Worm (Caenorhabditis elegans) whole organism, mixed stage, embryonic: ENCODE data around the gene C48B4.6.

Experiments used
- M03D4.4 ChIP-seq: sonication (generic microtip); optimal IDR thresholded peaks from 2 replicates; lab custom pipeline; 2017; ENCODE audit warnings: mild to moderate bottlenecking, missing genetic modification characterization, missing compliant biosample characterization
- bed-3 ChIP-seq: fragments of 200-800 bp; sonication (Bioruptor generic); optimal IDR thresholded peaks from 3 replicates; lab custom pipeline; 2018; ENCODE audit warnings: mild to moderate bottlenecking, missing genetic modification characterization, moderate library complexity, missing compliant biosample characterization
- blmp-1 ChIP-seq: fragments of 150-350 bp; optimal IDR thresholded peaks from 2 replicates; lab custom pipeline; 2014; ENCODE audit warnings: missing biosample characterization, missing genetic modification characterization
- ceh-39 ChIP-seq: fragments of 150-350 bp; optimal IDR thresholded peaks from 2 replicates; lab custom pipeline; 2014; ENCODE audit warnings: missing biosample characterization, missing genetic modification characterization
- ceh-43 ChIP-seq: fragments of 200-800 bp; sonication (Bioruptor generic); optimal IDR thresholded peaks from 2 replicates; lab custom pipeline; 2018; ENCODE audit warnings: mild to moderate bottlenecking, missing genetic modification characterization, moderate library complexity, missing compliant biosample characterization
- ceh-83 ChIP-seq: fragments of 200-800 bp; sonication (Bioruptor generic); optimal IDR thresholded peaks from 2 replicates; lab custom pipeline; 2018; ENCODE audit warnings: mild to moderate bottlenecking, missing genetic modification characterization, missing compliant biosample characterization
- ces-1 ChIP-seq: fragments of 150-350 bp; optimal IDR thresholded peaks from 2 replicates; lab custom pipeline; 2014; ENCODE audit warnings: missing biosample characterization, missing genetic modification reagents, missing genetic modification characterization
- cnd-1 ChIP-seq: fragments of 200-800 bp; sonication (Bioruptor generic); optimal IDR thresholded peaks from 2 replicates; lab custom pipeline; 2018; ENCODE audit warnings: mild to moderate bottlenecking, missing genetic modification characterization, missing compliant biosample characterization
- elt-1 ChIP-seq: sonication (generic microtip); optimal IDR thresholded peaks from 2 replicates; lab custom pipeline; 2017; ENCODE audit warnings: missing genetic modification characterization, mild to moderate bottlenecking, missing compliant biosample characterization, antibody characterized with exemption, moderate library complexity, borderline replicate concordance; ENCODE audit not compliant: insufficient read depth
- elt-3 ChIP-seq: fragments of 150-350 bp; optimal IDR thresholded peaks from 2 replicates; lab custom pipeline; 2014; ENCODE audit warnings: missing biosample characterization, missing genetic modification characterization
- flh-1 ChIP-seq: fragments of 200-800 bp; sonication (Bioruptor generic); optimal IDR thresholded peaks from 2 replicates; lab custom pipeline; 2018; ENCODE audit warnings: mild to moderate bottlenecking, missing genetic modification characterization, moderate library complexity, missing compliant biosample characterization
- hlh-1 ChIP-seq: fragments of 150-350 bp; optimal IDR thresholded peaks from 2 replicates; lab custom pipeline; 2014; ENCODE audit warnings: missing biosample characterization, missing genetic modification reagents, missing genetic modification characterization
- lin-13 ChIP-seq: fragments of 150-350 bp; optimal IDR thresholded peaks from 2 replicates; lab custom pipeline; 2014; ENCODE audit warnings: missing biosample characterization, missing genetic modification characterization
- lsy-2 ChIP-seq: fragments of 150-350 bp; optimal IDR thresholded peaks from 2 replicates; lab custom pipeline; 2014; ENCODE audit warnings: missing biosample characterization, missing genetic modification characterization
- mep-1 ChIP-seq: fragments of 150-350 bp; optimal IDR thresholded peaks from 2 replicates; lab custom pipeline; 2017; ENCODE audit warnings: missing biosample characterization, missing genetic modification reagents, missing genetic modification characterization, inconsistent platforms
- mls-2 ChIP-seq: sonication (generic microtip); optimal IDR thresholded peaks from 2 replicates; lab custom pipeline; 2016; ENCODE audit warnings: mild to moderate bottlenecking, missing genetic modification characterization, moderate library complexity, missing compliant biosample characterization
- nhr-2 ChIP-seq: fragments of 150-350 bp; optimal IDR thresholded peaks from 2 replicates; lab custom pipeline; 2014; ENCODE audit warnings: missing biosample characterization, missing genetic modification characterization
- nhr-237 ChIP-seq: fragments of 150-350 bp; optimal IDR thresholded peaks from 2 replicates; lab custom pipeline; 2014; ENCODE audit warnings: missing biosample characterization, missing genetic modification characterization
- nhr-28 ChIP-seq: fragments of 150-350 bp; optimal IDR thresholded peaks from 2 replicates; lab custom pipeline; 2014; ENCODE audit warnings: missing biosample characterization, missing genetic modification characterization
- nhr-76 ChIP-seq: sonication (generic microtip); optimal IDR thresholded peaks from 2 replicates; lab custom pipeline; 2017; ENCODE audit warnings: missing biosample characterization, missing genetic modification characterization
- pha-4 ChIP-seq: fragments of 150-350 bp; optimal IDR thresholded peaks from 2 replicates; lab custom pipeline; 2018; ENCODE audit warnings: missing biosample characterization, missing genetic modification reagents, missing genetic modification characterization
- snpc-4 ChIP-seq: fragments of 150-350 bp; optimal IDR thresholded peaks from 2 replicates; lab custom pipeline; 2014; ENCODE audit warnings: missing biosample characterization, missing genetic modification characterization
- tbx-8 ChIP-seq: fragments of 200-800 bp; sonication (Bioruptor generic); optimal IDR thresholded peaks from 2 replicates; lab custom pipeline; 2018; ENCODE audit warnings: mild to moderate bottlenecking, missing genetic modification characterization, moderate library complexity, missing compliant biosample characterization
- unc-120 ChIP-seq: sonication (generic microtip); optimal IDR thresholded peaks from 2 replicates; lab custom pipeline; 2017; ENCODE audit warnings: missing genetic modification characterization, missing compliant biosample characterization; ENCODE audit not compliant: poor library complexity, severe bottlenecking
- unc-39 ChIP-seq: fragments of 150-350 bp; optimal IDR thresholded peaks from 2 replicates; lab custom pipeline; 2014; ENCODE audit warnings: missing biosample characterization, missing genetic modification characterization
- unc-62 ChIP-seq: fragments of 150-350 bp; optimal IDR thresholded peaks from 2 replicates; lab custom pipeline; 2014; ENCODE audit warnings: missing biosample characterization, missing genetic modification reagents, missing genetic modification characterization
- zip-8 ChIP-seq: fragments of 150-350 bp; optimal IDR thresholded peaks from 2 replicates; lab custom pipeline; 2014; ENCODE audit warnings: missing biosample characterization, missing genetic modification characterization
- ztf-11 ChIP-seq: fragments of 150-350 bp; optimal IDR thresholded peaks from 2 replicates; lab custom pipeline; 2014; ENCODE audit warnings: missing biosample characterization, missing genetic modification characterization

C48B4.6 gene

DNA sequence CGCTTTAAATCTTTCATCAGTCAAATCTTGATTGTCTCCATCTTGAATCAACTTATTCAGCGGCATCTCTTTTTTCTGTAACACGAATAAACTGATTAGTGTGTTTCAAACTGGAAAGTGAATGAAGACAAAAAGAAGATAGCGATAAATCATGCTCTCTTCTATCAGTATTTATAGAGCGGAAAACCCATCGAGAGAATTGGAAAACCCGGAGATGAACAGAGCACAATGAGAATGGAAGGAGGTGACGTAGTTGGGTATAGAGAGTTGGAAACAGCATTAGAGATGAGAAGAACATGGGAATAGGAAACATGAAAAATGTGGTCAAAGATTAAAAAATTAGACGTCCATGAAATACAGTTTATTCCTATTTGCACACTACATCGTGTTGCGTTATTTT lies 33.8 kb upstream of the C48B4.6 start, which contains the start of gene acox-1.5:
acox-1.5 (minus strand) TSS at position 75 of the 400 bp plus-strand sequence.
- TF ChIP-seq nhr-28 (tag; lab: Kevin White, UChicago) (no peak), unc-120 (tag; lab: Kevin White, UChicago) (no peak), ceh-39 (no peak), tbx-8 (GFP tag; lab: Kevin White, UChicago) (no peak), nhr-76 (tag; lab: Kevin White, UChicago) (no peak), unc-39 (no peak), ztf-11 (tag; lab: Kevin White, UChicago) (no peak)

- TF ChIP-seq lsy-2 (tag; lab: Kevin White, UChicago), result no peak
- TF ChIP-seq pha-4 (tag; lab: Kevin White, UChicago), result no peak
- TF ChIP-seq nhr-237 (tag; lab: Kevin White, UChicago), result no peak
- TF ChIP-seq elt-1 (tag; lab: Kevin White, UChicago), result no peak
- TF ChIP-seq nhr-76 (tag; lab: Kevin White, UChicago), result no peak
- no peak for TF ChIP-seq M03D4.4 (tag; lab: Kevin White, UChicago)
- no peak for TF ChIP-seq zip-8 (tag; lab: Kevin White, UChicago)
- TF ChIP-seq mep-1 (tag; lab: Kevin White, UChicago), result no peak
- TF ChIP-seq, all 35 proteins: peak for 0
These were observed 31.8 kb upstream of the C48B4.6 start for ce11 chrIII:9590212-9590611.

DNA sequence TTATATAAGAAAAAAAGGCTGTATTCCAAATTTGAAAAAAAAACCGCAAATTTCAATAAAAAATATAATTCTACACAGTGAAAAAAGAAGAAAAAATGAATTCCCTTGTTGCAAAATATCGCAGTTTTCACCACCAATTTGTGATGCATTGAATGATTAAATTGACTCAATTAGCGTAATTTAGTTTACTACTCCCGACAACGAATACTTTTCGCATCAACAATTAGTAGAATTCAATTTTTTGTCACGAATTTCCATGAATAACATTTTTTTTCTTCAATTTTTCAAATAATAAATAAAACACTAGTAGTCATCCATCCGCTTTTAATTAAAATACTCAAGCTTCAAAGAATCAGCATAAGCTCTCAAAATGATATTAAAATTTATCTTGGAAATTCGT lies 27.0 kb upstream of the C48B4.6 start:
- TF ChIP-seq ceh-83 (no peak), ces-1 (GFP tag; lab: Kevin White, UChicago) (peak; percentile 98), bed-3 (GFP tag; lab: Kevin White, UChicago) (no peak), unc-39 (no peak), M03D4.4 (tag; lab: Kevin White, UChicago) (no peak)

DNA sequence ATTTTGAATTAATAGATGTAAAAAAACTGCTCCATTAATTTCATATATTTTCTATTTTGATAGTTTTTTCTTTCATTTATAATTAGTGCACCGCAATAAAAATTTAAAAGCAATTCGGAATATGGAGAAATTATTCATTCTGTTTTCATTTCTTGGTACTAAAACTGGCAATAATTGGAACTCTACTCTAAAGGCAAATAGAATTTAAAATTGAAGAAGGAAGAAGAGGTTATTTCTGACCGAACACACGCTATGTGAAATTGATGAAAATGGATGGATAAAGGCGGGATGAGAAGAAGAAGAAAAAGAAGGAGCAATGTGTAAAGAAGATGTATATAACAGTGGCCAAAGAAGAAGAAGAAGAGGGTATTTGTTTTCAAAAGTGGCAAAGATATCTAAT lies 24.9 kb upstream of the C48B4.6 start:
- TF ChIP-seq unc-62 (GFP tag; lab: Kevin White, UChicago) (no peak), ces-1 (GFP tag; lab: Kevin White, UChicago) (peak; percentile 89)

DNA sequence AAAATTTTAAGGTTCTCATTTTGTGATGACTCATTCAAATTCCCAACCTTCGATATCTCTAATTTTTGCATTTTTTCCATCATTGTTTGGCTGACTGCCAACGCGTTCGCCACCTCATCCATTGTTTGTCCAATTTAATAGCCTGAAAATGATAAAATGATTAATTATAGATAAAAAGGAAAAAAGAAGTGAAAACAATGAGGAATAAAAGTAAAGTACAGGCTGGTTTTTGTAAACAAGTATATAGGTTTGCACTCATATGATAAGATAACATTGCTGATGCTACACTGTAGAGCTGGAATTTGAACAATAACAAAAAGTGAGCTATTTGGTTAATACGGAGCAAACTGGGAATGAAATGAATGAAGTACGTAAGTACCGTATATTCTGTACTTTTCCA lies 23.9 kb upstream of the C48B4.6 start, which contains the start of gene C48B4.3:
C48B4.3 (minus strand) TSS at position 149 of the 400 bp plus-strand sequence.
- no peak for TF ChIP-seq hlh-1 (tag; lab: Kevin White, UChicago)
- TF ChIP-seq lin-13 (tag; lab: Kevin White, UChicago), result no peak
- no peak for TF ChIP-seq nhr-28 (tag; lab: Kevin White, UChicago)
- TF ChIP-seq blmp-1 (tag; lab: Kevin White, UChicago), result no peak
- TF ChIP-seq unc-120 (tag; lab: Kevin White, UChicago), result no peak
- no peak for TF ChIP-seq ceh-83
- TF ChIP-seq tbx-8 (GFP tag; lab: Kevin White, UChicago), result no peak
- no peak for TF ChIP-seq flh-1
- TF ChIP-seq lsy-2 (tag; lab: Kevin White, UChicago), result no peak
- TF ChIP-seq nhr-2, result no peak
- no peak for TF ChIP-seq M03D4.4 (tag; lab: Kevin White, UChicago)
- no peak for TF ChIP-seq unc-62 (GFP tag; lab: Kevin White, UChicago)
- TF ChIP-seq zip-8 (tag; lab: Kevin White, UChicago), result no peak
- TF ChIP-seq, all 35 proteins: peak for 0

DNA sequence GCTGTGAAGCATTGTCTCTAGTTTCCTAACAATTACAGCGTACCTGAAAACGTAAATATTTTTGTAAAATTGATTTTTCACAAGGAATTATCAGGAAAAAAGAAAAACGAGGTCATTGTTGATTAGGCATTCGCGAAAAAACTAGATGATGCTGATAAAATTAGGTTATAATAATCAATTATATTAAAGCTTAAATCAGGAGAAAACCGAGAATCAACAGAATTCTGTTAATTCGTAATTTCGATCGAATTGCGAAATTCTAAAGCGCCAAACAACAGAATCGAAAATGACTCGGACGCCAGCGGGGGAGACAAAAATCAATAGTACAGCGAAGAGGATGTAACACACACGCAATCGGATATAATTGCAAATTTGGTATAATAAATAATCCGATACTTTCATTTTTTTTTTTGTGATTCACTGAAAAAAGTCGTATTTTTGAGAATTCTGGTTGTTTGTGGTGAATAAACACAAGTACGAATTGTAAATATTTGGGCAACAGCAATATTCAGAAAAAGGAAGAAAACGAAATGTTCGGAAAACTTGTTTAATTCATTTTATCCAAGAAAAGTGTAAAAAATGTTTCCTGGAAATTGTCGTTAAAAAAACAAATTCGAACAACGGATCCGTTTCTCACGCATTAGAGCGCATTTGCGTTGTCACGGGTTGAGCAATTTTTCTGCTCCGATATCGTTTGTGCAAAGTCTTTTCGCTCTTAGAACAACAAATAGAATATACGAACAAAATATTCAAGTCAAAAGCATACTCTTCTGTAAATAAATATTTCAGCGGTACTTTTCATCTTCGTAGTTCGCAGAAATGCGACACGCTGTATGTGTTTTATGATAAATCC lies 21.9 kb upstream of the C48B4.6 start, which contains the start of gene ced-7:
ced-7 (minus strand) TSS at position 51 of the 853 bp plus-strand sequence.
- TF ChIP-seq ceh-83 (no peak), ceh-43 (GFP tag; lab: Kevin White, UChicago) (no peak), nhr-28 (tag; lab: Kevin White, UChicago) (no peak), pha-4 (tag; lab: Kevin White, UChicago) (no peak), ztf-11 (tag; lab: Kevin White, UChicago) (no peak), flh-1 (no peak), snpc-4 (tag; lab: Kevin White, UChicago) (no peak), elt-1 (tag; lab: Kevin White, UChicago) (no peak), elt-3 (no peak), mls-2 (no peak), ces-1 (GFP tag; lab: Kevin White, UChicago) (peak; percentile 11), cnd-1 (tag; lab: Kevin White, UChicago) (no peak), mep-1 (tag; lab: Kevin White, UChicago) (peak; percentile 35), unc-120 (tag; lab: Kevin White, UChicago) (no peak)
